Worm (Caenorhabditis elegans) whole organism, L2 larva: ENCODE measurements around the gene F54C4.4.
"Not testable (repeated sequence)": the region's sequence is repeated elsewhere in the genome, so short reads cannot be mapped to it uniquely, and the experiment has no call there.

Experiments used
- ZK546.5 ChIP-seq: sonication (generic microtip); optimal IDR thresholded peaks from 2 replicates; lab custom pipeline; 2017; ENCODE audit warnings: missing biosample characterization, missing genetic modification characterization
- nhr-11 ChIP-seq: fragments of 150-350 bp; optimal IDR thresholded peaks from 2 replicates; lab custom pipeline; 2014; ENCODE audit warnings: missing biosample characterization, missing genetic modification characterization
- unc-62 ChIP-seq: fragments of 150-350 bp; optimal IDR thresholded peaks from 2 replicates; lab custom pipeline; 2014; ENCODE audit warnings: missing biosample characterization, missing genetic modification reagents, missing genetic modification characterization

ce11 chrIII:98822-99221, 11.6 kb upstream of the F54C4.4 start, which contains the start of gene C29F9.9:
- TF ChIP-seq unc-62 (GFP tag; lab: Kevin White, UChicago); nhr-11 (tag; lab: Kevin White, UChicago); ZK546.5 (tag; lab: Kevin White, UChicago): not testable (repeated sequence)
